Worm (Caenorhabditis elegans): ENCODE results near the gene K11C4.1.

Gene K11C4.1

DNA sequence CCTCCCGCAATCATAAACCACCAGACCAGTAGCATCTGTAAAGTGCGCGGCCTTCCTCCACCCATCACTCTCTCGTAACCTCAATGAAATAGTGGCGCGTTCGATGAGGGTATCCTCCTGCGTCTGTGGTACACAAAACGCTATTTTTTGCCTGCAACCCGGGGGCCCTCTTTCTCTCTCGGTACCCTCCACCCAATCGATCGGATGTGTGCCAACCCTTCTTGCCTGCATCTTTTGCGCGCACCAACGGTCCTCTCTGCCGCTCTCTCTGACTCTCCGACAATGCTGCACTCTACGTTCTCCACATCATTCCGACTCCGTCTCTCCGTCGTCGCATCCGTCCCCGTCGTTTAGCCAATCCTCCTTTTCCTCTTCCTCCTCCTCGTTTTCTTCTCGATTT, 17.3 kb upstream of the K11C4.1 start:
- TF ChIP-seq lin-39 (tag; optimal IDR thresholded peaks at IDR 0.05) = no peak
- TF ChIP-seq Y116A8C.19 (tag; optimal IDR thresholded peaks at IDR 0.05; ENCODE audit: borderline replicate concordance) = no peak
- peak; percentile 27 for TF ChIP-seq lir-3 (tag; optimal IDR thresholded peaks at IDR 0.05; ENCODE audit: poor library complexity)
- TF ChIP-seq hlh-4 (tag; optimal IDR thresholded peaks at IDR 0.05) = no peak
- peak; percentile 21 for TF ChIP-seq lin-13 (GFP tag; optimal IDR thresholded peaks at IDR 0.05)
- peak; percentile 70 for TF ChIP-seq nhr-77 (tag; optimal IDR thresholded peaks at IDR 0.05)
- TF ChIP-seq ets-5 (GFP tag; IDR thresholded peaks at IDR 0.05) = no peak
- no peak for TF ChIP-seq nhr-28 (tag; optimal IDR thresholded peaks at IDR 0.05)
- peak; percentile 77 for TF ChIP-seq nhr-20 (tag; optimal IDR thresholded peaks at IDR 0.05)
- TF ChIP-seq ztf-4 (tag; optimal IDR thresholded peaks at IDR 0.05) = peak; percentile 63
- TF ChIP-seq tlp-1 (tag; optimal IDR thresholded peaks at IDR 0.05) = no peak
- peak; percentile 73; the same call in 1 of the 2 replicates for TF ChIP-seq mab-9 (GFP tag; IDR thresholded peaks at IDR 0.05)
- peak; percentile 21 for TF ChIP-seq snpc-4 (tag; optimal IDR thresholded peaks at IDR 0.05)
- no peak for TF ChIP-seq pax-3 (tag; optimal IDR thresholded peaks at IDR 0.05)
- no peak for TF ChIP-seq vab-15 (tag; optimal IDR thresholded peaks at IDR 0.05)
- no peak for TF ChIP-seq zag-1 (tag; optimal IDR thresholded peaks at IDR 0.05)
- TF ChIP-seq nhr-90 (tag; optimal IDR thresholded peaks at IDR 0.05; ENCODE audit: poor library complexity) = peak; percentile 56
- no peak for TF ChIP-seq lin-15B (tag; optimal IDR thresholded peaks at IDR 0.05)
- TF ChIP-seq sox-4 (tag; optimal IDR thresholded peaks at IDR 0.05) = peak; percentile 61
- TF ChIP-seq grh-1 (GFP tag; IDR thresholded peaks at IDR 0.05) = peak; percentile 36; the same call in 1 of the 2 replicates
- peak; percentile 50 for TF ChIP-seq mef-2 (tag; optimal IDR thresholded peaks at IDR 0.05)
- peak; percentile 45 for TF ChIP-seq isw-1 (GFP tag; IDR thresholded peaks at IDR 0.05)
- peak in 1 of 2 experiments; percentile 69 for TF ChIP-seq ztf-11 (tag; optimal IDR thresholded peaks at IDR 0.05)
- TF ChIP-seq sup-37 (GFP tag; optimal IDR thresholded peaks at IDR 0.05) = peak; percentile 20
- TF ChIP-seq nhr-84 (tag; optimal IDR thresholded peaks at IDR 0.05) = no peak
- TF ChIP-seq tbx-2 (tag; optimal IDR thresholded peaks at IDR 0.05) = peak; percentile 83
- TF ChIP-seq pqm-1 (tag; optimal IDR thresholded peaks at IDR 0.05) = no peak
- TF ChIP-seq efl-1 (optimal IDR thresholded peaks at IDR 0.05) = peak; percentile 54 to 63
- TF ChIP-seq efl-1 (GFP tag; optimal IDR thresholded peaks at IDR 0.05 in 1 of 2) = peak; percentile 1 to 93
- TF ChIP-seq aly-2 (tag; optimal IDR thresholded peaks at IDR 0.05) = peak; percentile 63
- TF ChIP-seq ceh-82 (tag; optimal IDR thresholded peaks at IDR 0.05) = peak; percentile 39 to 75 (median 74)
- peak; percentile 84 for TF ChIP-seq nhr-71 (tag; optimal IDR thresholded peaks at IDR 0.05)
- TF ChIP-seq efl-3 (GFP tag; optimal IDR thresholded peaks at IDR 0.05) = no peak
- peak; percentile 42 for TF ChIP-seq ceh-8 (GFP tag; optimal IDR thresholded peaks at IDR 0.05)
- peak; percentile 51 for TF ChIP-seq jun-1 (tag; optimal IDR thresholded peaks at IDR 0.05)
- TF ChIP-seq egl-27 (tag; optimal IDR thresholded peaks at IDR 0.05) = peak in 1 of 2 experiments; percentile 66
- TF ChIP-seq mdl-1 (tag; optimal IDR thresholded peaks at IDR 0.05) = peak in 1 of 2 experiments; percentile 37
- peak; percentile 34 for TF ChIP-seq nhr-237 (tag; optimal IDR thresholded peaks at IDR 0.05)
- TF ChIP-seq hlh-17 (GFP tag; optimal IDR thresholded peaks at IDR 0.05; ENCODE audit: borderline replicate concordance) = no peak
- TF ChIP-seq elt-2 (tag; optimal IDR thresholded peaks at IDR 0.05) = no peak
- TF ChIP-seq unc-30 (tag; optimal IDR thresholded peaks at IDR 0.05) = no peak
- TF ChIP-seq nhr-11 (tag; optimal IDR thresholded peaks at IDR 0.05) = no peak
- peak; percentile 78 for TF ChIP-seq unc-86 (tag; optimal IDR thresholded peaks at IDR 0.05)
- no peak for TF ChIP-seq ceh-90 (tag; optimal IDR thresholded peaks at IDR 0.05)
- no peak for TF ChIP-seq unc-98 (GFP tag; IDR thresholded peaks at IDR 0.05)
- no peak for TF ChIP-seq elt-3 (tag; optimal IDR thresholded peaks at IDR 0.05)
- TF ChIP-seq C34B4.2 (tag; optimal IDR thresholded peaks at IDR 0.05) = no peak
- no peak for TF ChIP-seq hpl-2 (GFP tag; optimal IDR thresholded peaks at IDR 0.05)
- TF ChIP-seq unc-62 (GFP tag; optimal IDR thresholded peaks at IDR 0.05) = no peak
- TF ChIP-seq fkh-10 (GFP tag; optimal IDR thresholded peaks at IDR 0.05) = peak; percentile 60
- TF ChIP-seq ceh-88 (GFP tag; IDR thresholded peaks at IDR 0.05) = no peak
- TF ChIP-seq sptf-1 (tag; optimal IDR thresholded peaks at IDR 0.05) = no peak
- no peak for TF ChIP-seq ceh-63 (GFP tag; optimal IDR thresholded peaks at IDR 0.05)
